Worm (Caenorhabditis elegans): ENCODE measurements around the gene memb-1.

memb-1 gene

ce11 chrX:9393750-9394149 lies 47.6 kb downstream of the memb-1 start, which contains the start of gene C23F12.9:
TSS of gene C23F12.9 (plus strand) at chrX:9394050.
- no peak for TF ChIP-seq pha-2 (tag; optimal IDR thresholded peaks at IDR 0.05)
- no peak for TF ChIP-seq elt-4 (tag; optimal IDR thresholded peaks at IDR 0.05)
- TF ChIP-seq hlh-15 (tag; optimal IDR thresholded peaks at IDR 0.05): no peak
- no peak for TF ChIP-seq ceh-14 (tag; optimal IDR thresholded peaks at IDR 0.05)
- TF ChIP-seq tbx-7 (tag; optimal IDR thresholded peaks at IDR 0.05): no peak
- TF ChIP-seq fkh-6 (tag; optimal IDR thresholded peaks at IDR 0.05): no peak
- TF ChIP-seq ceh-34 (tag; optimal IDR thresholded peaks at IDR 0.05): no peak
- TF ChIP-seq pqm-1 (tag; optimal IDR thresholded peaks at IDR 0.05): no peak
- no peak for TF ChIP-seq tbx-2 (tag; optimal IDR thresholded peaks at IDR 0.05)
- no peak for TF ChIP-seq pax-1 (tag; optimal IDR thresholded peaks at IDR 0.05)
- TF ChIP-seq unc-55 (GFP tag; optimal IDR thresholded peaks at IDR 0.05): no peak
- no peak for TF ChIP-seq elt-2 (tag; optimal IDR thresholded peaks at IDR 0.05)
- no peak for TF ChIP-seq dve-1 (tag; optimal IDR thresholded peaks at IDR 0.05)
- no peak for TF ChIP-seq ceh-30 (tag; optimal IDR thresholded peaks at IDR 0.05)
- no peak for TF ChIP-seq T23F11.4 (GFP tag; optimal IDR thresholded peaks at IDR 0.05)
- no peak for TF ChIP-seq mec-3 (tag; optimal IDR thresholded peaks at IDR 0.05; ENCODE audit: borderline replicate concordance)

- no peak for TF ChIP-seq madf-2 (tag; optimal IDR thresholded peaks at IDR 0.05)
- TF ChIP-seq eyg-1 (tag; optimal IDR thresholded peaks at IDR 0.05): no peak
- no peak for TF ChIP-seq unc-55 (GFP tag; optimal IDR thresholded peaks at IDR 0.05)
- no peak for TF ChIP-seq sdc-2 (tag; optimal IDR thresholded peaks at IDR 0.05)
- no peak for TF ChIP-seq F13H6.1 (tag; optimal IDR thresholded peaks at IDR 0.05)
- no peak for TF ChIP-seq ceh-22 (tag; optimal IDR thresholded peaks at IDR 0.05)
- no peak for TF ChIP-seq ceh-9 (tag; optimal IDR thresholded peaks at IDR 0.05)
- no peak for TF ChIP-seq Y22D7AL.16 (tag; optimal IDR thresholded peaks at IDR 0.05)
Observed at ce11 chrX:9391345-9391744, 50.0 kb downstream of the memb-1 start, which contains the start of gene C23F12.3. TSS of gene C23F12.3 (plus strand) at chrX:9391645.

Measured in whole organism, late embryonic.